Fruit fly (Drosophila melanogaster): ENCODE results near the gene CG6067.

- no peak for TF ChIP-seq Hr78 (GFP tag; optimal IDR thresholded peaks at IDR 0.05)
- no peak for TF ChIP-seq GATAd (GFP tag; optimal IDR thresholded peaks at IDR 0.05)
Measured at dm6 chrX:6000747-6001426, 45.5 kb downstream of the CG6067 start, which contains the start of gene CG4766.
